Worm (Caenorhabditis elegans) whole organism, early embryonic: Measurements from ENCODE around the gene C36B7.4.

Experiments used
- B0310.2 ChIP-seq: sonication (generic microtip); optimal IDR thresholded peaks from 2 replicates; lab custom pipeline; 2016; ENCODE audit warnings: mild to moderate bottlenecking, missing genetic modification characterization, missing compliant biosample characterization
- F13C5.2 ChIP-seq: sonication (generic microtip); optimal IDR thresholded peaks from 2 replicates; lab custom pipeline; 2017; ENCODE audit warnings: mild to moderate bottlenecking, missing genetic modification characterization, inconsistent platforms, missing compliant biosample characterization
- aly-1 ChIP-seq: sonication (generic microtip); optimal IDR thresholded peaks from 2 replicates; lab custom pipeline; 2016; ENCODE audit warnings: missing genetic modification characterization, missing compliant biosample characterization
- ama-1 ChIP-seq: fragments of 150-350 bp; optimal IDR thresholded peaks from 2 replicates; lab custom pipeline; 2014
- ceh-13 ChIP-seq: fragments of 200-800 bp; sonication (Bioruptor generic); optimal IDR thresholded peaks from 2 replicates; lab custom pipeline; 2018; ENCODE audit warnings: mild to moderate bottlenecking, missing genetic modification characterization, missing compliant biosample characterization
- ceh-36 ChIP-seq: sonication (generic microtip); optimal IDR thresholded peaks from 2 replicates; lab custom pipeline; 2016; ENCODE audit warnings: missing genetic modification characterization, inconsistent platforms, missing compliant biosample characterization
- ets-7 ChIP-seq: sonication (generic microtip); optimal IDR thresholded peaks from 2 replicates; lab custom pipeline; 2016; ENCODE audit warnings: missing genotype, missing genetic modification characterization, missing compliant biosample characterization
- flt-1 ChIP-seq: fragments of 200-800 bp; sonication (Bioruptor generic); IDR thresholded peaks from 2 replicates; pipeline ENCODE4 v1.3.6; 2022; ENCODE audit warnings: missing genetic modification characterization, missing compliant biosample characterization
- hmbx-1 ChIP-seq: sonication (generic microtip); optimal IDR thresholded peaks from 2 replicates; lab custom pipeline; 2016; ENCODE audit warnings: mild to moderate bottlenecking, missing genetic modification characterization, missing compliant biosample characterization
- hmg-4 ChIP-seq: fragments of 200-800 bp; sonication (Bioruptor generic); optimal IDR thresholded peaks from 2 replicates; lab custom pipeline; 2018; ENCODE audit warnings: mild to moderate bottlenecking, missing genetic modification characterization, missing compliant biosample characterization
- hnd-1 ChIP-seq: sonication (generic microtip); optimal IDR thresholded peaks from 2 replicates; lab custom pipeline; 2016; ENCODE audit warnings: missing genetic modification characterization, missing compliant biosample characterization
- pes-1 ChIP-seq: fragments of 200-800 bp; sonication (Bioruptor generic); IDR thresholded peaks from 2 replicates; pipeline ENCODE4 v1.3.6; 2022; ENCODE audit warnings: missing genetic modification reagents, missing genetic modification characterization, missing compliant biosample characterization
- scrt-1 ChIP-seq: fragments of 200-800 bp; sonication (Bioruptor generic); IDR thresholded peaks from 2 replicates; pipeline ENCODE4 v1.3.6; 2022; ENCODE audit warnings: missing genetic modification characterization, missing compliant biosample characterization
- sea-1 ChIP-seq: fragments of 200-800 bp; sonication (Bioruptor generic); conservative IDR thresholded peaks from 2 replicates; pipeline ENCODE4 v1.3.6; 2022; ENCODE audit warnings: missing genetic modification characterization, missing compliant biosample characterization
- tbx-11 ChIP-seq: fragments of 200-800 bp; sonication (Bioruptor generic); IDR thresholded peaks from 2 replicates; pipeline ENCODE4 v1.3.6; 2022; ENCODE audit warnings: missing genetic modification characterization, missing compliant biosample characterization
- tbx-37 ChIP-seq: fragments of 200-800 bp; sonication (Bioruptor generic); conservative IDR thresholded peaks from 2 replicates; pipeline ENCODE4 v1.3.6; 2022; ENCODE audit warnings: missing genetic modification reagents, missing genetic modification characterization, missing compliant biosample characterization
- tra-4 ChIP-seq: sonication (generic microtip); optimal IDR thresholded peaks from 2 replicates; lab custom pipeline; 2017; ENCODE audit warnings: missing genetic modification characterization, missing compliant biosample characterization

Gene C36B7.4

ce11 chrX:7106103-7106502 lies 20.3 kb upstream of the C36B7.4 start, which contains the start of gene C36B7.2:
C36B7.2 (plus strand) TSS chrX:7106403.
- TF ChIP-seq pes-1 (GFP tag; lab: Robert Waterston, UW) (no peak), tbx-37 (GFP tag; lab: Robert Waterston, UW) (no peak), B0310.2 (tag; lab: Kevin White, UChicago) (no peak), scrt-1 (GFP tag; lab: Robert Waterston, UW) (no peak), aly-1 (tag; lab: Kevin White, UChicago) (no peak), flt-1 (GFP tag; lab: Robert Waterston, UW) (no peak), hmg-4 (GFP tag; lab: Kevin White, UChicago) (no peak)

- TF ChIP-seq hmg-4 (GFP tag; lab: Kevin White, UChicago), result no peak
- TF ChIP-seq ceh-13, result no peak
- TF ChIP-seq flt-1 (GFP tag; lab: Robert Waterston, UW), result no peak
- TF ChIP-seq B0310.2 (tag; lab: Kevin White, UChicago), result no peak
Measured at ce11 chrX:7101477-7101876, 15.7 kb upstream of the C36B7.4 start, which contains the start of gene C36B7.3. C36B7.3 (plus strand) TSS chrX:7101777.

- TF ChIP-seq aly-1 (tag; lab: Kevin White, UChicago), result peak; percentile 3
- no peak for TF ChIP-seq B0310.2 (tag; lab: Kevin White, UChicago)
- TF ChIP-seq hmg-4 (GFP tag; lab: Kevin White, UChicago), result peak; percentile 16
- TF ChIP-seq pes-1 (GFP tag; lab: Robert Waterston, UW), result no peak
Measured at ce11 chrX:7100290-7100689, 14.5 kb upstream of the C36B7.4 start, which contains the start of gene C36B7.6. C36B7.6 (minus strand) TSS chrX:7100338.

ce11 chrX:7099049-7099448 lies 13.2 kb upstream of the C36B7.4 start:
- no peak for TF ChIP-seq hmbx-1
- TF ChIP-seq ceh-13, result no peak
- TF ChIP-seq ets-7 (tag; lab: Kevin White, UChicago), result no peak
- TF ChIP-seq tra-4 (tag; lab: Kevin White, UChicago), result no peak
- no peak for TF ChIP-seq tbx-37 (GFP tag; lab: Robert Waterston, UW)
- TF ChIP-seq pes-1 (GFP tag; lab: Robert Waterston, UW), result no peak
- TF ChIP-seq ceh-36, result no peak
- TF ChIP-seq tbx-11 (GFP tag; lab: Robert Waterston, UW), result no peak
- no peak for TF ChIP-seq scrt-1 (GFP tag; lab: Robert Waterston, UW)
- no peak for TF ChIP-seq ama-1 (lab: Kevin White, UChicago)
- no peak for TF ChIP-seq hnd-1
- no peak for TF ChIP-seq B0310.2 (tag; lab: Kevin White, UChicago)
- no peak for TF ChIP-seq sea-1
- TF ChIP-seq aly-1 (tag; lab: Kevin White, UChicago), result no peak
- TF ChIP-seq F13C5.2 (tag; lab: Kevin White, UChicago), result no peak
- TF ChIP-seq hmg-4 (GFP tag; lab: Kevin White, UChicago), result no peak
- TF ChIP-seq flt-1 (GFP tag; lab: Robert Waterston, UW), result no peak

ce11 chrX:7096349-7096748 lies 10.5 kb upstream of the C36B7.4 start, which contains the start of gene C36B7.5:
C36B7.5 (minus strand) TSS chrX:7096449.
- TF ChIP-seq flt-1 (GFP tag; lab: Robert Waterston, UW) (no peak), tbx-11 (GFP tag; lab: Robert Waterston, UW) (no peak), sea-1 (no peak), pes-1 (GFP tag; lab: Robert Waterston, UW) (no peak), aly-1 (tag; lab: Kevin White, UChicago) (no peak), ceh-36 (no peak), ama-1 (lab: Kevin White, UChicago) (no peak), ceh-13 (no peak), hmbx-1 (no peak), tbx-37 (GFP tag; lab: Robert Waterston, UW) (no peak), scrt-1 (GFP tag; lab: Robert Waterston, UW) (no peak), tra-4 (tag; lab: Kevin White, UChicago) (no peak), hnd-1 (no peak), ets-7 (tag; lab: Kevin White, UChicago) (no peak)

ce11 chrX:7085067-7085466 lies 745 bp downstream of the C36B7.4 start, which contains the start of gene Y1B5A.1:
Y1B5A.1 (plus strand) TSS chrX:7085367.
- no peak for TF ChIP-seq ets-7 (tag; lab: Kevin White, UChicago)

- TF ChIP-seq sea-1, result no peak
- TF ChIP-seq F13C5.2 (tag; lab: Kevin White, UChicago), result no peak
- TF ChIP-seq tbx-37 (GFP tag; lab: Robert Waterston, UW), result no peak
- TF ChIP-seq tbx-11 (GFP tag; lab: Robert Waterston, UW), result no peak
- no peak for TF ChIP-seq ceh-13
- no peak for TF ChIP-seq scrt-1 (GFP tag; lab: Robert Waterston, UW)
Measured at ce11 chrX:7076485-7076884, 9.3 kb downstream of the C36B7.4 start.

ce11 chrX:7075250-7075649 lies 10.6 kb downstream of the C36B7.4 start, which contains the start of gene B0403.6:
B0403.6 (minus strand) TSS chrX:7075350.
- TF ChIP-seq tra-4 (tag; lab: Kevin White, UChicago), result no peak
- no peak for TF ChIP-seq scrt-1 (GFP tag; lab: Robert Waterston, UW)
- no peak for TF ChIP-seq ets-7 (tag; lab: Kevin White, UChicago)

- TF ChIP-seq ama-1 (lab: Kevin White, UChicago) (no peak), tbx-37 (GFP tag; lab: Robert Waterston, UW) (peak; percentile 65), F13C5.2 (tag; lab: Kevin White, UChicago) (peak; percentile 10)
Measured at ce11 chrX:7068400-7068799, 17.4 kb downstream of the C36B7.4 start, which contains the start of gene pdi-6. pdi-6 (minus strand) TSS chrX:7068563.
